Fruit fly (Drosophila melanogaster): Measurements from ENCODE around the gene CG14441.
A peak's percentile ranks its signal among the peaks of the same experiment; 100 is the strongest.

Gene CG14441

DNA sequence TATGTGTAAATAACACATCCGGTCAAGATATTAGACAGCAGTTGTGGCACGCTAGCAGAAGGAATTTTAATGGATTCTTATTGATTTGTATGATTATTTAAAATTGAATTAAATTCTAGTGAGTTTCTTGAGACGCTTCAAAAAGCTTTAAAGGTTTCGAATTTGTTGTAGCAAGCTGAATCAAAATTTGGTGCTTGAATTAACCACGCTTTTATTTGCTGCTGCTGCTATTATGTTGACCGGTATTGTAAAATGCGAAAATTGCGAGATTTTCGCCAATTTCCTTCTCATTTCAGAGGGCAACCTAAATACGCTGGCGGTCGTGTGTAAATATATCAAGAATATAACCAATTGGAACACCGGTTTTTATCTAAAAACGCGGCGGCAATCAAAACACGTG lies 43.9 kb downstream of the CG14441 start (continued):
- TF ChIP-seq btn (GFP tag; optimal IDR thresholded peaks at IDR 0.05) (no peak), Atf3 (GFP tag; optimal IDR thresholded peaks at IDR 0.05) (no peak), dysf (GFP tag; IDR thresholded peaks at IDR 0.05) (no peak), CG2712 (tag; optimal IDR thresholded peaks at IDR 0.05) (peak; percentile 11), Elba2 (GFP tag; optimal IDR thresholded peaks at IDR 0.05) (peak; percentile 42), CG13424 (tag; optimal IDR thresholded peaks at IDR 0.05) (no peak), Hand (GFP tag; optimal IDR thresholded peaks at IDR 0.05) (no peak), CG16779 (GFP tag; IDR thresholded peaks at IDR 0.05) (no peak), CG9215 (GFP tag; IDR thresholded peaks at IDR 0.05) (no peak), ap (GFP tag; IDR thresholded peaks at IDR 0.05) (no peak), row (GFP tag; IDR thresholded peaks at IDR 0.05) (peak; percentile 33; the same call in 2 of the 3 replicates), CG33213 (GFP tag; optimal IDR thresholded peaks at IDR 0.05) (no peak), CG43689 (GFP tag; IDR thresholded peaks at IDR 0.05) (no peak), CG2120 (GFP tag; optimal IDR thresholded peaks at IDR 0.05) (peak; percentile 14), CG15073 (GFP tag; optimal IDR thresholded peaks at IDR 0.05) (no peak), CG6654 (GFP tag; optimal IDR thresholded peaks at IDR 0.05) (no peak), phol (tag; optimal IDR thresholded peaks at IDR 0.05) (no peak), CG18619 (GFP tag; optimal IDR thresholded peaks at IDR 0.05) (no peak), BtbVII (GFP tag; optimal IDR thresholded peaks at IDR 0.05) (no peak), CG13287 (GFP tag; IDR thresholded peaks at IDR 0.05; ENCODE audit: partially characterized antibody) (no peak), Neu2 (GFP tag; optimal IDR thresholded peaks at IDR 0.05; ENCODE audit: borderline replicate concordance) (no peak), CG10431 (GFP tag; optimal IDR thresholded peaks at IDR 0.05) (no peak), kni (GFP tag; optimal IDR thresholded peaks at IDR 0.05) (no peak)

DNA sequence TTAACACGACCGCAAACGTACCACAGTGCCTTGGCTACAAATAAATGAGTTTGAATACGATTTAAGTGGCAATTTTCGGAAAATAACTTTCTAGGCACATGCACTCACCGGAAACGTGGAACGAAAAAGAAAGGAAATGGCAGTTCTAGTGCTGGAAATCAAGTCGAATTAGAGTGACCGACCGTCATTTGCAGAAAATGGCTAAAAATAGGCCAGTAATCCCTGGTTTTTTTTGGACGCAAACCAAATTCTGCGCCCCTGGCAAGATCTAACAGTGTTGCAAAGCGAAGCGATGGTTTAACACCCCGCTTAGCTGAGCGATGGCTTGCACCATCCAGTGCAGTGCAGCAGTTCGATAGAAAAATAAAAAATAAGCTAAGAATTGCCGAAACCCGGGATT lies 44.8 kb downstream of the CG14441 start, which contains the start of gene RpL17:
Gene RpL17 (minus strand): TSS at position 151 of the 400 bp plus-strand sequence.
- TF ChIP-seq CG11723 (GFP tag; optimal IDR thresholded peaks at IDR 0.05) (peak; percentile 87), tup (GFP tag; optimal IDR thresholded peaks at IDR 0.05) (peak; percentile 53), Neu2 (GFP tag; optimal IDR thresholded peaks at IDR 0.05; ENCODE audit: borderline replicate concordance) (no peak), CG4820 (GFP tag; optimal IDR thresholded peaks at IDR 0.05) (peak; percentile 41), CG10462 (GFP tag; optimal IDR thresholded peaks at IDR 0.05) (peak; percentile 46), CG1792 (GFP tag; optimal IDR thresholded peaks at IDR 0.05) (peak; percentile 63), org-1 (GFP tag; optimal IDR thresholded peaks at IDR 0.05) (peak; percentile 87), Poxn (GFP tag; IDR thresholded peaks at IDR 0.05) (0 out of 2 replicates have a peak, but pooled peaks have one; percentile 15), sd (tag; optimal IDR thresholded peaks at IDR 0.05) (no peak), CG10321 (GFP tag; IDR thresholded peaks at IDR 0.05) (peak; percentile 69; the same call in 1 of the 2 replicates), pb (GFP tag; optimal IDR thresholded peaks at IDR 0.05) (peak; percentile 77), CG6254 (GFP tag; optimal IDR thresholded peaks at IDR 0.05) (peak; percentile 62), CG11093 (GFP tag; IDR thresholded peaks at IDR 0.05) (0 out of 3 replicates have a peak, but pooled peaks have one; percentile 17), CG7357 (GFP tag; IDR thresholded peaks at IDR 0.05) (peak; percentile 48; the same call in 1 of the 3 replicates), Fer3 (tag; optimal IDR thresholded peaks at IDR 0.05) (peak; percentile 77), Nf-YA (GFP tag; IDR thresholded peaks at IDR 0.05) (peak; percentile 78), CG13123 (GFP tag; optimal IDR thresholded peaks at IDR 0.05) (peak; percentile 66), ATbp (GFP tag; optimal IDR thresholded peaks at IDR 0.05) (peak; percentile 84), unpg (GFP tag; optimal IDR thresholded peaks at IDR 0.05) (peak; percentile 83), CG10274 (GFP tag; optimal IDR thresholded peaks at IDR 0.05) (peak; percentile 66), CG17912 (GFP tag; optimal IDR thresholded peaks at IDR 0.05) (peak; percentile 95), Chrac-16 (GFP tag; optimal IDR thresholded peaks at IDR 0.05) (peak; percentile 57), CG17802 (tag; optimal IDR thresholded peaks at IDR 0.05) (peak; percentile 53), PHDP (tag; optimal IDR thresholded peaks at IDR 0.05) (peak; percentile 87), CG8359 (GFP tag; optimal IDR thresholded peaks at IDR 0.05; ENCODE audit: borderline replicate concordance) (peak; percentile 68), abd-A (tag; optimal IDR thresholded peaks at IDR 0.05) (no peak), phol (tag; optimal IDR thresholded peaks at IDR 0.05) (peak; percentile 72), HmgD (GFP tag; optimal IDR thresholded peaks at IDR 0.05) (peak; percentile 77), dmrt99B (tag; optimal IDR thresholded peaks at IDR 0.05) (peak; percentile 63), CG16815 (GFP tag; optimal IDR thresholded peaks at IDR 0.05) (peak; percentile 63)

Data from whole organism, embryonic.